Fruit fly (Drosophila melanogaster) whole organism, embryonic: Measurements from ENCODE around the gene Btnd.

Experiments used
- ATbp ChIP-seq: fragments of 200-800 bp; sonication (Bioruptor generic); optimal IDR thresholded peaks from 2 replicates; lab custom pipeline; 2017; ENCODE audit warnings: missing biosample characterization, mild to moderate bottlenecking, missing genetic modification characterization, missing genetic modification reagents
- Blimp-1 ChIP-seq: fragments of 200-800 bp; sonication (Bioruptor generic); optimal IDR thresholded peaks from 3 replicates; lab custom pipeline; 2018; ENCODE audit warnings: missing biosample characterization, missing genetic modification characterization, mild to moderate bottlenecking, moderate library complexity, missing genetic modification reagents
- CG11723 ChIP-seq: fragments of 200-800 bp; sonication (Bioruptor generic); optimal IDR thresholded peaks from 2 replicates; lab custom pipeline; 2017; ENCODE audit warnings: missing biosample characterization, mild to moderate bottlenecking, missing genetic modification characterization
- CG12071 ChIP-seq: fragments of 200-800 bp; sonication (Bioruptor generic); optimal IDR thresholded peaks from 3 replicates; lab custom pipeline; 2018; ENCODE audit warnings: missing biosample characterization, mild to moderate bottlenecking, missing genetic modification characterization
- CG12744 ChIP-seq: fragments of 200-800 bp; sonication (Bioruptor generic); optimal IDR thresholded peaks from 2 replicates; lab custom pipeline; 2016; ENCODE audit warnings: missing biosample characterization, missing genetic modification characterization
- CG5180 ChIP-seq: fragments of 200-800 bp; sonication (Bioruptor generic); optimal IDR thresholded peaks from 3 replicates; lab custom pipeline; 2017; ENCODE audit warnings: missing biosample characterization, missing genetic modification characterization, mild to moderate bottlenecking, moderate library complexity, missing genetic modification reagents
- CG7963 ChIP-seq: fragments of 200-800 bp; sonication (Bioruptor generic); IDR thresholded peaks from 3 replicates; pipeline ENCODE4 v1.3.6; 2022; ENCODE audit warnings: missing biosample characterization, missing genetic modification characterization; ENCODE audit not compliant: partially characterized antibody
- CG8359 ChIP-seq: fragments of 200-800 bp; sonication (Bioruptor generic); optimal IDR thresholded peaks from 2 replicates; lab custom pipeline; 2017; ENCODE audit warnings: missing biosample characterization, mild to moderate bottlenecking, missing genetic modification characterization, borderline replicate concordance
- CG8924 ChIP-seq: fragments of 200-800 bp; optimal IDR thresholded peaks from 3 replicates; lab custom pipeline; 2019; ENCODE audit warnings: missing biosample characterization, mild to moderate bottlenecking, missing genetic modification characterization, moderate library complexity
- CrebB ChIP-seq: fragments of 200-800 bp; sonication (Bioruptor generic); optimal IDR thresholded peaks from 3 replicates; lab custom pipeline; 2018; ENCODE audit warnings: missing biosample characterization, mild to moderate bottlenecking, missing genetic modification characterization
- E2f1 ChIP-seq: fragments of 200-800 bp; sonication (Bioruptor generic); IDR thresholded peaks from 2 replicates; pipeline ENCODE4 v1.3.6; 2022; ENCODE audit warnings: missing biosample characterization, missing genetic modification characterization
- GATAe ChIP-seq: fragments of 200-800 bp; sonication (Bioruptor generic); conservative IDR thresholded peaks from 2 replicates; pipeline ENCODE4 v1.3.6; 2022; ENCODE audit warnings: missing biosample characterization, missing genetic modification characterization
- Hand ChIP-seq: fragments of 200-800 bp; sonication (Bioruptor generic); optimal IDR thresholded peaks from 2 replicates; lab custom pipeline; 2017; ENCODE audit warnings: mild to moderate bottlenecking, missing biosample characterization, missing genetic modification reagents, missing genetic modification characterization
- Hmr ChIP-seq: fragments of 200-800 bp; sonication (Bioruptor generic); optimal IDR thresholded peaks from 3 replicates; lab custom pipeline; 2017; ENCODE audit warnings: mild to moderate bottlenecking, missing biosample characterization, missing genetic modification reagents, missing genetic modification characterization
- MTF-1 ChIP-seq: fragments of 200-800 bp; sonication (Bioruptor generic); optimal IDR thresholded peaks from 2 replicates; lab custom pipeline; 2018; ENCODE audit warnings: missing biosample characterization, mild to moderate bottlenecking, missing genetic modification characterization, borderline replicate concordance
- Myb ChIP-seq: fragments of 200-800 bp; sonication (Bioruptor generic); optimal IDR thresholded peaks from 2 replicates; lab custom pipeline; 2016; ENCODE audit warnings: missing biosample characterization, missing genetic modification characterization
- Nf-YB ChIP-seq: fragments of 200-800 bp; sonication (Bioruptor generic); optimal IDR thresholded peaks from 3 replicates; lab custom pipeline; 2019; ENCODE audit warnings: missing biosample characterization, mild to moderate bottlenecking, missing genetic modification characterization, moderate library complexity
- Pdp1 ChIP-seq, 2 experiments: fragments of 200-800 bp; sonication (Bioruptor generic); optimal IDR thresholded peaks; 3 replicates each; lab custom pipeline; 2016; ENCODE audit warnings: missing biosample characterization in 2 of 2, missing genetic modification characterization in 2 of 2, mild to moderate bottlenecking in 1 of 2, moderate library complexity in 1 of 2
- Ravus ChIP-seq: fragments of 200-800 bp; sonication (Bioruptor generic); IDR thresholded peaks from 2 replicates; pipeline ENCODE4 v1.3.6; 2022; ENCODE audit warnings: missing biosample characterization, missing genetic modification characterization
- Rx ChIP-seq: fragments of 200-800 bp; sonication (Bioruptor generic); IDR thresholded peaks from 2 replicates; pipeline ENCODE4 v1.3.6; 2022; ENCODE audit warnings: missing biosample characterization, missing genetic modification characterization
- Six4 ChIP-seq: fragments of 200-800 bp; sonication (Bioruptor generic); optimal IDR thresholded peaks from 2 replicates; lab custom pipeline; 2016; ENCODE audit warnings: missing biosample characterization, missing genetic modification characterization
- Usf ChIP-seq: fragments of 200-800 bp; sonication (Bioruptor generic); optimal IDR thresholded peaks from 2 replicates; lab custom pipeline; 2017; ENCODE audit warnings: missing genotype, missing biosample characterization, missing genetic modification characterization
- Xbp1 ChIP-seq: fragments of 200-800 bp; sonication (Bioruptor generic); optimal IDR thresholded peaks from 3 replicates; lab custom pipeline; 2016; ENCODE audit warnings: missing biosample characterization, mild to moderate bottlenecking, missing genetic modification characterization
- abd-A ChIP-seq: fragments of 200-800 bp; sonication (Bioruptor generic); optimal IDR thresholded peaks from 3 replicates; lab custom pipeline; 2019; ENCODE audit warnings: missing biosample characterization, mild to moderate bottlenecking, missing genetic modification characterization, moderate library complexity
- ato ChIP-seq: fragments of 200-800 bp; sonication (Bioruptor generic); IDR thresholded peaks from 2 replicates; pipeline ENCODE4 v1.3.6; 2022; ENCODE audit warnings: missing biosample characterization, missing genetic modification characterization; ENCODE audit not compliant: partially characterized antibody
- bsh ChIP-seq, 2 experiments: fragments of 200-800 bp; sonication (Bioruptor generic); optimal IDR thresholded peaks; 2 replicates each; lab custom pipeline; 2017 to 2018; ENCODE audit warnings: mild to moderate bottlenecking in 2 of 2, missing biosample characterization in 2 of 2, missing genetic modification characterization in 2 of 2, moderate library complexity in 1 of 2
- cad ChIP-seq: fragments of >200 bp; optimal IDR thresholded peaks from 2 replicates; lab custom pipeline; 2017; ENCODE audit warnings: missing biosample characterization, missing genetic modification characterization
- cg ChIP-seq: fragments of 200-800 bp; sonication (Bioruptor generic); optimal IDR thresholded peaks from 3 replicates; lab custom pipeline; 2019; ENCODE audit warnings: missing biosample characterization, mild to moderate bottlenecking, missing genetic modification characterization, moderate library complexity
- chif ChIP-seq, 2 experiments: fragments of 200-800 bp; sonication (Bioruptor generic); optimal IDR thresholded peaks; 3 replicates each; lab custom pipeline; 2016; ENCODE audit warnings: missing biosample characterization in 2 of 2, missing genetic modification characterization in 2 of 2
- chinmo ChIP-seq: fragments of 200-800 bp; sonication (Bioruptor generic); IDR thresholded peaks from 4 replicates; pipeline ENCODE4 v1.3.6; 2022; ENCODE audit warnings: missing biosample characterization, missing genetic modification characterization; ENCODE audit not compliant: partially characterized antibody
- esg ChIP-seq: fragments of 200-800 bp; sonication (Bioruptor generic); conservative IDR thresholded peaks from 2 replicates; pipeline ENCODE4 v1.3.6; 2022; ENCODE audit warnings: missing biosample characterization, missing genetic modification characterization
- eve ChIP-seq, 2 experiments: fragments of >200 bp; optimal IDR thresholded peaks; 2 replicates each; lab custom pipeline; 2017; ENCODE audit warnings: missing biosample characterization in 2 of 2, missing genetic modification characterization in 2 of 2
- exex ChIP-seq: fragments of 200-800 bp; sonication (Bioruptor generic); optimal IDR thresholded peaks from 4 replicates; lab custom pipeline; 2018; ENCODE audit warnings: missing biosample characterization, mild to moderate bottlenecking, missing genetic modification characterization, moderate library complexity
- gsb-n ChIP-seq: fragments of 200-800 bp; sonication (Bioruptor generic); optimal IDR thresholded peaks from 3 replicates; lab custom pipeline; 2018; ENCODE audit warnings: missing biosample characterization, mild to moderate bottlenecking, missing genetic modification characterization
- gt ChIP-seq: fragments of 200-800 bp; sonication (Bioruptor generic); IDR thresholded peaks from 2 replicates; pipeline ENCODE4 v1.3.6; 2022; ENCODE audit warnings: missing biosample characterization, missing genetic modification characterization
- h ChIP-seq: fragments of >200 bp; optimal IDR thresholded peaks from 2 replicates; lab custom pipeline; 2017
- hkb ChIP-seq, 2 experiments: fragments of 200-800 bp in 1 of 2; fragments of >200 bp in 1 of 2; sonication (Bioruptor generic) in 1 of 2; IDR thresholded peaks in 1 of 2; optimal IDR thresholded peaks in 1 of 2; 2 replicates each; pipeline versions ENCODE4 v1.3.6 to Lab custom; 2017 to 2022; ENCODE audit warnings: missing biosample characterization in 1 of 2, missing genetic modification characterization in 1 of 2
- lab ChIP-seq: fragments of 200-800 bp; sonication (Bioruptor generic); optimal IDR thresholded peaks from 3 replicates; lab custom pipeline; 2017; ENCODE audit warnings: missing biosample characterization, missing genetic modification characterization, mild to moderate bottlenecking, moderate library complexity, missing genetic modification reagents
- lola ChIP-seq, 3 experiments: fragments of >200 bp in 2 of 3; fragments of 200-800 bp in 1 of 3; sonication (Bioruptor generic) in 1 of 3; optimal IDR thresholded peaks; 2 replicates each; lab custom pipeline; 2017 to 2019; ENCODE audit warnings: missing biosample characterization in 3 of 3, missing genetic modification characterization in 3 of 3, mild to moderate bottlenecking in 1 of 3, moderate library complexity in 1 of 3
- luna ChIP-seq: fragments of 200-800 bp; sonication (Bioruptor generic); optimal IDR thresholded peaks from 2 replicates; lab custom pipeline; 2016; ENCODE audit warnings: missing biosample characterization, missing genetic modification characterization
- onecut ChIP-seq: fragments of 200-800 bp; sonication (Bioruptor generic); IDR thresholded peaks from 2 replicates; pipeline ENCODE4 v1.3.6; 2022; ENCODE audit warnings: missing biosample characterization, missing genetic modification characterization
- ranshi ChIP-seq: fragments of 200-800 bp; sonication (Bioruptor generic); IDR thresholded peaks from 2 replicates; pipeline ENCODE4 v1.3.6; 2022; ENCODE audit warnings: missing biosample characterization, missing genetic modification characterization
- repo ChIP-seq: fragments of 200-800 bp; sonication (Bioruptor generic); optimal IDR thresholded peaks from 2 replicates; lab custom pipeline; 2016; ENCODE audit warnings: missing biosample characterization, missing genetic modification characterization
- salm ChIP-seq: fragments of 200-800 bp; sonication (Bioruptor generic); optimal IDR thresholded peaks from 2 replicates; lab custom pipeline; 2018; ENCODE audit warnings: missing biosample characterization, mild to moderate bottlenecking, missing genetic modification characterization
- sna ChIP-seq: fragments of 200-800 bp; sonication (Bioruptor generic); IDR thresholded peaks from 2 replicates; pipeline ENCODE4 v1.3.6; 2022; ENCODE audit warnings: missing biosample characterization, missing genetic modification characterization; ENCODE audit not compliant: partially characterized antibody
- ttk ChIP-seq: fragments of 200-800 bp; sonication (Bioruptor generic); IDR thresholded peaks from 2 replicates; pipeline ENCODE4 v2.1.2; 2022; ENCODE audit warnings: missing biosample characterization, missing genetic modification characterization
- wdn ChIP-seq: fragments of 200-800 bp; sonication (Bioruptor generic); IDR thresholded peaks from 2 replicates; pipeline ENCODE4 v1.3.6; 2022; ENCODE audit warnings: missing biosample characterization, missing genetic modification characterization
- wek ChIP-seq: fragments of 200-800 bp; sonication (Bioruptor generic); optimal IDR thresholded peaks from 3 replicates; lab custom pipeline; 2018; ENCODE audit warnings: missing biosample characterization, mild to moderate bottlenecking, missing genetic modification characterization, moderate library complexity
- zen2 ChIP-seq: fragments of 200-800 bp; sonication (Bioruptor generic); IDR thresholded peaks from 3 replicates; pipeline ENCODE4 v1.3.6; 2022; ENCODE audit warnings: missing biosample characterization, missing genetic modification characterization; ENCODE audit not compliant: partially characterized antibody
- zf30C ChIP-seq: fragments of 200-800 bp; sonication (Bioruptor generic); optimal IDR thresholded peaks from 3 replicates; lab custom pipeline; 2018; ENCODE audit warnings: missing biosample characterization, mild to moderate bottlenecking, missing genetic modification characterization

Btnd gene

DNA sequence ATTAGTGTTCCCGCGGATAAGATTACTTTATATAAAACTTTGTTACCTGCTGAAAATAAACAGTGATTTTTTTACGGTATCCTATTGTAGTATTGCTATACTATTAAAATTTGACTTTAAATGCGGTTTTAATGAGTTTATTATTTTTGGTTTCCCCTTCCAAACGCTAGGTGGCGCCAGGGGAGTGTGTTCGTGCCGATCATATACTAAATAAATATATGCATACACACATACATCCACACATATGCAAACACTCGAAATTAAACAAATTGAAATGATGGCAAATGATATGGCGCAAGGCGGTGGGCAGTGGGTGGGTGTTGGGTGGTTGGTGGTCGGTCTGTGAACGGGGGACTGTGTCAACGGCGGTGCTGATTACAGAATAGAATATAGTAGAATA lies 34.6 kb upstream of the Btnd start (continued):
- TF ChIP-seq chif (GFP tag; optimal IDR thresholded peaks at IDR 0.05; lab: Kevin White, UChicago) (no peak), bsh (GFP tag; optimal IDR thresholded peaks at IDR 0.05; lab: Kevin White, UChicago) (peak in 1 of 2 experiments; percentile 19), exex (tag; lab: Kevin White, UChicago) (no peak), CG7963 (GFP tag; lab: Robert Waterston, UW) (no peak), ATbp (peak; percentile 54), Usf (GFP tag; lab: Kevin White, UChicago) (no peak), Rx (GFP tag; lab: Robert Waterston, UW) (no peak), lab (peak; percentile 7), CG5180 (GFP tag; lab: Kevin White, UChicago) (no peak), zf30C (no peak), Nf-YB (GFP tag; lab: Kevin White, UChicago) (no peak), Xbp1 (GFP tag; lab: Kevin White, UChicago) (no peak), CG8924 (tag; lab: Kevin White, UChicago) (no peak), Hmr (peak; percentile 20), CG12071 (GFP tag; lab: Kevin White, UChicago) (peak; percentile 16), ttk (GFP tag; lab: Robert Waterston, UW) (no peak), lola (GFP tag; optimal IDR thresholded peaks at IDR 0.05; lab: Kevin White, UChicago) (no peak), salm (tag; lab: Kevin White, UChicago) (peak; percentile 27), wdn (no peak), eve (GFP tag; optimal IDR thresholded peaks at IDR 0.05; lab: Kevin White, UChicago) (no peak), chinmo (GFP tag; lab: Robert Waterston, UW) (0 out of 4 replicates have a peak, but pooled peaks have one; percentile 38), luna (GFP tag; lab: Kevin White, UChicago) (no peak), h (no peak), CG12744 (no peak), onecut (GFP tag; lab: Robert Waterston, UW) (peak; percentile 29), hkb (optimal IDR thresholded peaks at IDR 0.05; lab: Kevin White, UChicago) (no peak), hkb (GFP tag; IDR thresholded peaks at IDR 0.05; lab: Robert Waterston, UW) (no peak), sna (no peak), cg (GFP tag; lab: Kevin White, UChicago) (peak; percentile 40), CG8359 (GFP tag; lab: Kevin White, UChicago) (no peak), zen2 (GFP tag; lab: Robert Waterston, UW) (no peak), Blimp-1 (no peak), GATAe (GFP tag; lab: Robert Waterston, UW) (no peak), abd-A (tag; lab: Kevin White, UChicago) (no peak), Pdp1 (GFP tag; optimal IDR thresholded peaks at IDR 0.05; lab: Kevin White, UChicago) (no peak), ato (GFP tag; lab: Robert Waterston, UW) (no peak), Hand (no peak), Myb (no peak), gsb-n (tag; lab: Kevin White, UChicago) (no peak), esg (GFP tag; lab: Robert Waterston, UW) (no peak), E2f1 (GFP tag; lab: Robert Waterston, UW) (no peak), gt (GFP tag; lab: Robert Waterston, UW) (no peak), Ravus (GFP tag; lab: Robert Waterston, UW) (no peak), Six4 (no peak), repo (GFP tag; lab: Kevin White, UChicago) (no peak), CG11723 (GFP tag; lab: Kevin White, UChicago) (no peak), MTF-1 (no peak), cad (GFP tag; lab: Kevin White, UChicago) (no peak), wek (GFP tag; lab: Kevin White, UChicago) (no peak), CrebB (tag; lab: Kevin White, UChicago) (peak; percentile 8), ranshi (no peak)
